Fruit fly (Drosophila melanogaster) whole organism, prepupa: ENCODE data around the gene CG12012.

Source experiments
- CG10669 ChIP-seq: fragments of 200-800 bp; sonication (Bioruptor generic); optimal IDR thresholded peaks from 3 replicates; lab custom pipeline; 2018; ENCODE audit warnings: missing biosample characterization, mild to moderate bottlenecking, missing genetic modification characterization, moderate library complexity
- CG11762 ChIP-seq: fragments of 200-800 bp; sonication (Bioruptor generic); optimal IDR thresholded peaks from 3 replicates; lab custom pipeline; 2016; ENCODE audit warnings: missing biosample characterization, missing genetic modification characterization; ENCODE audit not compliant: insufficient read depth
- CG11902 ChIP-seq: fragments of 200-800 bp; sonication (Bioruptor generic); optimal IDR thresholded peaks from 3 replicates; lab custom pipeline; 2016; ENCODE audit warnings: missing biosample characterization, missing genetic modification characterization
- CG1621 ChIP-seq: fragments of 200-800 bp; sonication (Bioruptor generic); optimal IDR thresholded peaks from 3 replicates; lab custom pipeline; 2018; ENCODE audit warnings: missing biosample characterization, mild to moderate bottlenecking, missing genetic modification characterization
- CG16779 ChIP-seq: fragments of 200-800 bp; sonication (Bioruptor generic); optimal IDR thresholded peaks from 3 replicates; lab custom pipeline; 2017; ENCODE audit warnings: missing biosample characterization, mild to moderate bottlenecking, missing genetic modification characterization
- CG3032 ChIP-seq: fragments of 200-800 bp; optimal IDR thresholded peaks from 2 replicates; lab custom pipeline; 2019; ENCODE audit warnings: missing biosample characterization, mild to moderate bottlenecking, missing genetic modification characterization, moderate library complexity
- CG31627 ChIP-seq: fragments of 200-800 bp; sonication (Bioruptor generic); optimal IDR thresholded peaks from 3 replicates; lab custom pipeline; 2016; ENCODE audit warnings: missing biosample characterization, missing genetic modification characterization
- CG32006 ChIP-seq: fragments of 200-800 bp; sonication (Bioruptor generic); optimal IDR thresholded peaks from 3 replicates; lab custom pipeline; 2017; ENCODE audit warnings: missing biosample characterization, mild to moderate bottlenecking, missing genetic modification characterization
- CG34406 ChIP-seq: fragments of 200-800 bp; sonication (Bioruptor generic); optimal IDR thresholded peaks from 3 replicates; lab custom pipeline; 2016; ENCODE audit warnings: missing biosample characterization, missing genetic modification characterization
- CG3919 ChIP-seq: fragments of 200-800 bp; sonication (Bioruptor generic); optimal IDR thresholded peaks from 3 replicates; lab custom pipeline; 2016; ENCODE audit warnings: missing biosample characterization, missing genetic modification characterization
- CG4318 ChIP-seq: fragments of 200-800 bp; sonication (Bioruptor generic); optimal IDR thresholded peaks from 3 replicates; lab custom pipeline; 2017; ENCODE audit warnings: missing biosample characterization, mild to moderate bottlenecking, missing genetic modification characterization
- CG6276 ChIP-seq: fragments of 200-800 bp; sonication (Bioruptor generic); optimal IDR thresholded peaks from 2 replicates; lab custom pipeline; 2017; ENCODE audit warnings: missing biosample characterization, mild to moderate bottlenecking, missing genetic modification characterization
- CG6808 ChIP-seq: fragments of 200-800 bp; sonication (Bioruptor generic); optimal IDR thresholded peaks from 3 replicates; lab custom pipeline; 2017; ENCODE audit warnings: missing biosample characterization, missing genetic modification characterization, mild to moderate bottlenecking, moderate library complexity, missing genetic modification reagents
- CG6854 ChIP-seq: fragments of 200-800 bp; sonication (Bioruptor generic); optimal IDR thresholded peaks from 2 replicates; lab custom pipeline; 2017; ENCODE audit warnings: missing biosample characterization, mild to moderate bottlenecking, missing genetic modification characterization
- CG7368 ChIP-seq: fragments of 200-800 bp; sonication (Bioruptor generic); optimal IDR thresholded peaks from 3 replicates; lab custom pipeline; 2016; ENCODE audit warnings: missing biosample characterization, missing genetic modification characterization
- CG8119 ChIP-seq: fragments of 200-800 bp; sonication (Bioruptor generic); IDR thresholded peaks from 3 replicates; pipeline ENCODE4 v1.3.6; 2022; ENCODE audit warnings: missing biosample characterization, missing genetic modification characterization
- CG8319 ChIP-seq: fragments of 200-800 bp; sonication (Bioruptor generic); optimal IDR thresholded peaks from 3 replicates; lab custom pipeline; 2016; ENCODE audit warnings: missing biosample characterization, missing genetic modification characterization
- Eip78C ChIP-seq: fragments of 200-800 bp; sonication (Bioruptor generic); peaks from one replicate; lab custom pipeline; 2016; ENCODE audit warnings: missing biosample characterization, missing genetic modification characterization
- Ets21C ChIP-seq: fragments of 200-800 bp; sonication (Bioruptor generic); optimal IDR thresholded peaks from 3 replicates; lab custom pipeline; 2016; ENCODE audit warnings: missing biosample characterization, missing genetic modification characterization
- Gug ChIP-seq: fragments of 200-800 bp; sonication (Bioruptor generic); IDR thresholded peaks from 2 replicates; pipeline ENCODE4 v1.3.6; 2022; ENCODE audit warnings: missing biosample characterization, missing genetic modification characterization
- Hr39 ChIP-seq: fragments of 200-800 bp; sonication (Bioruptor generic); optimal IDR thresholded peaks from 2 replicates; lab custom pipeline; 2016; ENCODE audit warnings: missing biosample characterization, missing genetic modification characterization
- Met ChIP-seq: fragments of 200-800 bp; sonication (Bioruptor generic); optimal IDR thresholded peaks from 3 replicates; lab custom pipeline; 2016; ENCODE audit warnings: missing biosample characterization, missing genetic modification characterization
- OdsH ChIP-seq: fragments of 200-800 bp; sonication (Bioruptor generic); optimal IDR thresholded peaks from 3 replicates; lab custom pipeline; 2016; ENCODE audit warnings: missing biosample characterization, missing genetic modification characterization
- Sox102F ChIP-seq: fragments of 200-800 bp; sonication (Bioruptor generic); optimal IDR thresholded peaks from 2 replicates; lab custom pipeline; 2016; ENCODE audit warnings: missing biosample characterization, mild to moderate bottlenecking, missing genetic modification characterization
- Sox14 ChIP-seq: fragments of 200-800 bp; sonication (Bioruptor generic); optimal IDR thresholded peaks from 3 replicates; lab custom pipeline; 2016; ENCODE audit warnings: missing biosample characterization, missing genetic modification characterization
- achi ChIP-seq: fragments of 200-800 bp; sonication (Bioruptor generic); optimal IDR thresholded peaks from 3 replicates; lab custom pipeline; 2016; ENCODE audit warnings: missing biosample characterization, missing genetic modification characterization
- acj6 ChIP-seq: fragments of 200-800 bp; sonication (Bioruptor generic); optimal IDR thresholded peaks from 3 replicates; lab custom pipeline; 2016; ENCODE audit warnings: missing biosample characterization, missing genetic modification characterization
- cyc ChIP-seq: fragments of 200-800 bp; sonication (Bioruptor generic); optimal IDR thresholded peaks from 3 replicates; lab custom pipeline; 2016; ENCODE audit warnings: missing biosample characterization, missing genetic modification characterization
- dac ChIP-seq: fragments of 200-800 bp; sonication (Bioruptor generic); optimal IDR thresholded peaks from 2 replicates; lab custom pipeline; 2017; ENCODE audit warnings: missing biosample characterization, mild to moderate bottlenecking, missing genetic modification characterization
- dsx ChIP-seq: fragments of 200-800 bp; optimal IDR thresholded peaks from 3 replicates; lab custom pipeline; 2019; ENCODE audit warnings: missing biosample characterization, mild to moderate bottlenecking, missing genetic modification characterization, moderate library complexity; ENCODE audit not compliant: poor library complexity, severe bottlenecking
- esn ChIP-seq: fragments of 200-800 bp; sonication (Bioruptor generic); optimal IDR thresholded peaks from 2 replicates; lab custom pipeline; 2016; ENCODE audit warnings: missing biosample characterization, mild to moderate bottlenecking, missing genetic modification characterization, moderate library complexity
- fd85E ChIP-seq: fragments of 200-800 bp; sonication (Bioruptor generic); optimal IDR thresholded peaks from 3 replicates; lab custom pipeline; 2016; ENCODE audit warnings: missing biosample characterization, missing genetic modification characterization
- lz ChIP-seq: fragments of 200-800 bp; sonication (Bioruptor generic); optimal IDR thresholded peaks from 3 replicates; lab custom pipeline; 2016; ENCODE audit warnings: missing biosample characterization, missing genetic modification characterization
- net ChIP-seq: fragments of 200-800 bp; sonication (Bioruptor generic); optimal IDR thresholded peaks from 3 replicates; lab custom pipeline; 2016; ENCODE audit warnings: missing biosample characterization, missing genetic modification characterization
- pdm3 ChIP-seq: fragments of 200-800 bp; sonication (Bioruptor generic); optimal IDR thresholded peaks from 3 replicates; lab custom pipeline; 2016; ENCODE audit warnings: missing biosample characterization, missing genetic modification characterization
- salr ChIP-seq, 2 experiments: fragments of 200-800 bp; sonication (Bioruptor generic); optimal IDR thresholded peaks; 3 replicates each; lab custom pipeline; 2016 to 2018; ENCODE audit warnings: missing biosample characterization in 2 of 2, missing genetic modification characterization in 2 of 2, mild to moderate bottlenecking in 1 of 2
- svp ChIP-seq: fragments of 200-800 bp; sonication (Bioruptor generic); peaks from one replicate; lab custom pipeline; 2016; ENCODE audit warnings: missing biosample characterization, missing genetic modification characterization
- topi ChIP-seq: fragments of 200-800 bp; sonication (Bioruptor generic); optimal IDR thresholded peaks from 3 replicates; lab custom pipeline; 2016; ENCODE audit warnings: missing biosample characterization, missing genetic modification characterization

CG12012 gene

DNA sequence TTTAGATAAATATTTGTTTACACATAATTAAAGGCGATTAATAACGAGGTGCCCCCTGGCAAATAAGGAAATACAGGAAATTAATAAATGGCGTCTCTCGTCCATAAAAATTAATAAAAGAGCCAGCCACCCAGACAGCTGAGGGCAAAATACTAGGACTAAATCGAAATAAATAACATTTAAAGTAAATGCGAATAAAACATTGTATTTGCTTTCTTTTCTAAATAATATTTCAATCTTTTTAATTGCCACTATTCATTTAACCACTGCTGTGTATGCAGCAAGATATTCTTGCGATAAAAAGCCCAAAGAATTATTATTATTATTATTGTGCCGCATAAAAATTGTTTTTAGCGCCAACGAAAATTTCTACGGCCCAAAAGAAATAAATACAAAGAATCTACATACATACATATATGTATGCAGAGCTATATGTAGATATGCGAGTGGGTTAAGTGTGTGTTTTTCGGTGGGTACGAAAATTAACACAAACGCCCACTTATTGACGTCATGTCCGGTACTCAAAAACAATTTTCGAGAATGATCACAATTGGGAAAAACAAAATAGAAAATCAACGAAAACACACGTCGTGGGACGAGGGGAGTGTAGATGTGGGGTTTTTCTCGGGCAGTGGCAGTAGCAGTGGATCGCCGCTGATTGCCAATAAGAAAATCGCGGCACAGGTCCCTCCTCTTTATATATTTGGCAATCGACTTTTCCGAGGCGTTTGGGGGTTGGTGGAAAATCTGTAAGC, 29.9 kb downstream of the CG12012 start:
- TF ChIP-seq Met (GFP tag; lab: Kevin White, UChicago): peak; percentile 29
- peak; percentile 15 for TF ChIP-seq cyc (GFP tag; lab: Kevin White, UChicago)
- peak; percentile 24 for TF ChIP-seq esn (GFP tag; lab: Kevin White, UChicago)
- peak; percentile 1 for TF ChIP-seq Ets21C
- TF ChIP-seq Eip78C (GFP tag; lab: Kevin White, UChicago): peak; percentile 54
- no peak for TF ChIP-seq CG7368
- TF ChIP-seq CG11762: no peak
- no peak for TF ChIP-seq dac
- peak; percentile 0 for TF ChIP-seq pdm3
- peak; percentile 34 for TF ChIP-seq CG31627 (GFP tag; lab: Kevin White, UChicago)
- TF ChIP-seq topi: peak; percentile 21
- peak; percentile 56 for TF ChIP-seq svp
- peak; percentile 29 for TF ChIP-seq Hr39 (GFP tag; lab: Kevin White, UChicago)
- TF ChIP-seq lz: peak; percentile 34
- no peak for TF ChIP-seq CG6808 (GFP tag; lab: Kevin White, UChicago)
- TF ChIP-seq acj6 (GFP tag; lab: Kevin White, UChicago): peak; percentile 9

DNA sequence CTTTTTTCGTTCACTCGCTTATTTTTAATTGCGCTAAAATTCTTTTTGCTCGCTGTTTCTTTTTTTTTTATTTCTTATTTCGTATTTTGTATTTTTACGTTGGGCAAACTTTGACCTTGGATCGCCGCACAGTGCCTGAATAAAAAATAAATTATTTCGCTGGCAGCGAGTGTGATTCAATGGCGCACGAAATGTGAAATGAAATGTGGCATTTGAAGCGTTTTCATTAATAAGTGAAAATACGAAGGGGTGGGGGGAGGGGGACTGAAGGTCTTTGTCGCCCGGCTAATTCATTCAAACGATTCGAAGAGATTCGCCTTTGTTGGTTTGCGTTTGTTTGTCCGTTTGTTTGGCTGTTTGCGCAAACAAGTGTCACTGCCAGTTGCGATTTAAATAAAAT, 30.9 kb downstream of the CG12012 start:
- TF ChIP-seq CG1621 (tag; lab: Kevin White, UChicago) (no peak), CG8119 (GFP tag; lab: Robert Waterston, UW) (no peak), svp (peak; percentile 59)
- TF ChIP-seq, all 60 proteins: peak for 1

DNA sequence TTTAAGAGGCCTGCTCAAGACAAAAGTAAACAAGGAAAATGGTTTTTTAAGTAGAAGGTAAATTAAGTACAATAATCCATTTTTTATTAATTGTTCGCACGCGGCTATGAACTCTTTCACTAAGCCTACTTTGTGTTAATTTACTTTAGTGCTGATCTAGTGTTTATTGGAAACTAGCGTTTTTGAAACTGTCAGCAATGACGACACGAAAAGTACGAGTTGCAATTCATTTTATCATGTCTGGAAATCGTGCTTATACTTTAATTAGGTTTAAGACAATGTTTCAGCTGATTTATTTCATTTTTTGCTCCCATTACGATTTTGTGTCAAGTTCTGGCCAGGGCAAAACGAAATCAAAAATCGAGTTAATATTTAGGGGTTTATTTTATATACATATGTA, 31.7 kb downstream of the CG12012 start:
- TF ChIP-seq Eip78C (GFP tag; lab: Kevin White, UChicago) (peak; percentile 48), Sox14 (GFP tag; lab: Kevin White, UChicago) (no peak), CG6854 (no peak), CG11902 (GFP tag; lab: Kevin White, UChicago) (no peak), svp (no peak), CG34406 (GFP tag; lab: Kevin White, UChicago) (no peak), dsx (GFP tag; lab: Kevin White, UChicago) (no peak)

DNA sequence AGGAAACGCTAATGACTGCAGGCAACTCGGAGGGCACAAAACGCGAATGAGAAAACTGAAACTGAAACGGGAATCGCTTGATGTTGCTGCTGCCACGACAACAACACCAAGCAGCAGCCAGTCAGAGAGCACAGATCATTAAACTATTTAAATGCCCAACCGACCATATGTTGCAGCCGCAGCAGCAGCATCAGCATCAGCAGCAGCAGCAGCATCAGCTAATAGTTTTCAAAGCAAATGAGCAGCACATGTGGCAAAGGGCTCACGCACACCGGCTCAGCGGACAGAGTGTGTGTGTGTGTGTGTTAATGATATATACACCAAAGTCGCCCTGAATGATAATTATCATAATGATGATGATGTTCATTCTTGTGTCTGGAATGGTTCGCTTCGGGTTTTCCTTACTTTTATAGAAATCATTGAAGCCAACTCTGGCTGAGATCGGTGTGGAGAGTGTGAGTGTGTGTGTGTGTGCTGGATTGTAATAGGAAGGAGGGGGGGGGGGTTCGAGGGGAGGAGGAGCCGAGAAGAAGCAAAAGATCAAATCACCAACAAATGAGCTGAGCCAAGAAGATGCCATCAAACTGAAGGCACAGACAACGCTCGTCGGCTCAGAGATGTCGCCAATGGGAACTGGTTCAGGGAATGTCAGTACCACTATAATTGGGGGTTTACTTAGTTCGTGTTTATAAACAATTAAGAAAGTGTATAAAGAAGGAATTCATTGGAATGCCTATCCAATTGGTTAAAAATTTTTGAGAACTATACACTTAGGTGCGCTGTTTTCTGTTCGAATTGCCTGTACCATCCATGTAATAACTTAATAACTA, 32.5 kb downstream of the CG12012 start:
- TF ChIP-seq achi (GFP tag; lab: Kevin White, UChicago): no peak
- no peak for TF ChIP-seq CG8319 (GFP tag; lab: Kevin White, UChicago)
- no peak for TF ChIP-seq Sox14 (GFP tag; lab: Kevin White, UChicago)
- TF ChIP-seq net: peak; percentile 6
- TF ChIP-seq, all 60 proteins: peak for 1

DNA sequence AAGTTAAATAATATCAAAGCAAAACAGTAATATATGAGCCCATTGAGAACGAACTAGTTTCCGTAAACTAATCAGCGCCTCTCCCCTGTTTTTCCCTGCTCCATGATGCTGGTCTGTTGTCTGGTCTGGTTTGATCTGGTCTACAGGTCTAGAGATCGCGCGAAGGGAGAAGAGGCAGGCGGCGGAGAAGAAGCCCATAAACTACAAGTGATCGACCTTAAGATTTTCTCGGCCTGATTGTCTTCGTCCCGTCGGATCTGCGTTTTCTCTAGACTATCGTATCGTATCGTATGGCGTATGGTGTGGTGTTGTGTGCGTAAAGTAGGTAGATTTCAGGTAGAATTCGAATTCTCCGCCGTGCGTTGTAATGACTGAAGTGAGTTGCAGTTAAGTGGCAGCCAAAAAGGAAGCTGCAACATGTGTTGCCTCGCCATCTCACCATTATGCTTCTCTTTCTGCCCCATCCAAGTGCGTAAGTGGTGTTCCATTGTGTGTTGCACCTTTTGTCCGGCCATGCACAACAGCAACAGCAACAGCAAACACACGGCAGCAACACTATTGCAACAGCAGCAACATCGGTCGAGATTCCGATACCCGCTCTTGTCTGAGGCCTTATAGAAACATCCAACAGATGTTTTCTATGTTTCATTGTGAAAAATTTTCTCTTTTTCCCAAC, 33.2 kb downstream of the CG12012 start:
- TF ChIP-seq CG32006 (no peak), CG3919 (no peak), CG6808 (GFP tag; lab: Kevin White, UChicago) (no peak), dsx (GFP tag; lab: Kevin White, UChicago) (peak; percentile 48), CG10669 (no peak), CG6276 (GFP tag; lab: Kevin White, UChicago) (no peak), Sox102F (no peak), OdsH (GFP tag; lab: Kevin White, UChicago) (no peak), Gug (GFP tag; lab: Robert Waterston, UW) (no peak), salr (GFP tag; optimal IDR thresholded peaks at IDR 0.05; lab: Kevin White, UChicago) (no peak), CG3032 (tag; lab: Kevin White, UChicago) (no peak), CG16779 (no peak), CG1621 (tag; lab: Kevin White, UChicago) (peak; percentile 25), CG4318 (no peak), Sox14 (GFP tag; lab: Kevin White, UChicago) (no peak), Eip78C (GFP tag; lab: Kevin White, UChicago) (peak; percentile 6), fd85E (GFP tag; lab: Kevin White, UChicago) (no peak), CG11902 (GFP tag; lab: Kevin White, UChicago) (no peak)
